Worm (Caenorhabditis elegans) whole organism, L2 larva: ENCODE data around the gene srab-11.

Experiments
- R02D3.7 ChIP-seq: fragments of 150-350 bp; optimal IDR thresholded peaks from 2 replicates; lab custom pipeline; 2014; ENCODE audit warnings: missing biosample characterization, missing genetic modification characterization
- aly-2 ChIP-seq: fragments of 150-350 bp; optimal IDR thresholded peaks from 2 replicates; lab custom pipeline; 2014; ENCODE audit warnings: missing biosample characterization, missing genetic modification characterization
- ama-1 ChIP-seq: fragments of 150-350 bp; optimal IDR thresholded peaks from 2 replicates; lab custom pipeline; 2018; ENCODE audit warnings: inconsistent platforms
- dmd-4 ChIP-seq: sonication (generic microtip); optimal IDR thresholded peaks from 2 replicates; lab custom pipeline; 2017; ENCODE audit warnings: missing biosample characterization, missing genetic modification characterization
- egl-27 ChIP-seq: sonication (generic microtip); optimal IDR thresholded peaks from 3 replicates; lab custom pipeline; 2017; ENCODE audit warnings: missing biosample characterization, missing genetic modification reagents, missing genetic modification characterization
- elt-1 ChIP-seq: fragments of 150-350 bp; optimal IDR thresholded peaks from 2 replicates; lab custom pipeline; 2014; ENCODE audit warnings: missing biosample characterization, missing genetic modification characterization
- nhr-11 ChIP-seq: fragments of 150-350 bp; optimal IDR thresholded peaks from 2 replicates; lab custom pipeline; 2014; ENCODE audit warnings: missing biosample characterization, missing genetic modification characterization
- snpc-4 ChIP-seq: fragments of 150-350 bp; optimal IDR thresholded peaks from 2 replicates; lab custom pipeline; 2014; ENCODE audit warnings: missing biosample characterization, missing genetic modification characterization

- TF ChIP-seq aly-2 (tag; lab: Kevin White, UChicago): no peak
- no peak for TF ChIP-seq dmd-4 (tag; lab: Kevin White, UChicago)
- no peak for TF ChIP-seq elt-1 (tag; lab: Kevin White, UChicago)
- TF ChIP-seq egl-27 (tag; lab: Kevin White, UChicago): no peak
- no peak for TF ChIP-seq nhr-11 (tag; lab: Kevin White, UChicago)
- no peak for TF ChIP-seq R02D3.7 (tag; lab: Kevin White, UChicago)
- no peak for TF ChIP-seq snpc-4 (tag; lab: Kevin White, UChicago)
- TF ChIP-seq ama-1 (lab: Kevin White, UChicago): no peak
These were observed 1.6 kb downstream of the srab-11 start for ce11 chrV:3145241-3145640.
